Worm (Caenorhabditis elegans) whole organism, L2 larva: ENCODE measurements around the gene cyp-33C4.

Experiments
- C34F6.9 ChIP-seq: fragments of 150-350 bp; optimal IDR thresholded peaks from 2 replicates; lab custom pipeline; 2014; ENCODE audit warnings: missing biosample characterization, missing genetic modification characterization
- F13H6.1 ChIP-seq: sonication (generic microtip); optimal IDR thresholded peaks from 2 replicates; lab custom pipeline; 2016; ENCODE audit warnings: missing genetic modification characterization, missing compliant biosample characterization
- ZK546.5 ChIP-seq: sonication (generic microtip); optimal IDR thresholded peaks from 2 replicates; lab custom pipeline; 2017; ENCODE audit warnings: missing biosample characterization, missing genetic modification characterization
- alr-1 ChIP-seq: fragments of 150-350 bp; optimal IDR thresholded peaks from 2 replicates; lab custom pipeline; 2014; ENCODE audit warnings: missing biosample characterization, missing genetic modification characterization
- aly-2 ChIP-seq: fragments of 150-350 bp; optimal IDR thresholded peaks from 2 replicates; lab custom pipeline; 2014; ENCODE audit warnings: missing biosample characterization, missing genetic modification characterization
- blmp-1 ChIP-seq: sonication (generic microtip); optimal IDR thresholded peaks from 2 replicates; lab custom pipeline; 2017; ENCODE audit warnings: missing genetic modification characterization, mild to moderate bottlenecking, missing compliant biosample characterization, antibody characterized with exemption, moderate library complexity; ENCODE audit not compliant: insufficient read depth
- ceh-16 ChIP-seq: fragments of 150-350 bp; optimal IDR thresholded peaks from 2 replicates; lab custom pipeline; 2014; ENCODE audit warnings: missing biosample characterization, missing genetic modification characterization
- crh-2 ChIP-seq: sonication (generic microtip); optimal IDR thresholded peaks from 2 replicates; lab custom pipeline; 2017; ENCODE audit warnings: missing biosample characterization, missing genetic modification characterization
- egl-27 ChIP-seq: sonication (generic microtip); optimal IDR thresholded peaks from 3 replicates; lab custom pipeline; 2017; ENCODE audit warnings: missing biosample characterization, missing genetic modification reagents, missing genetic modification characterization
- elt-3 ChIP-seq: sonication (generic microtip); optimal IDR thresholded peaks from 2 replicates; lab custom pipeline; 2017; ENCODE audit warnings: missing biosample characterization, missing genetic modification characterization
- fos-1 ChIP-seq: fragments of 150-350 bp; optimal IDR thresholded peaks from 2 replicates; lab custom pipeline; 2014; ENCODE audit warnings: missing biosample characterization, missing genetic modification characterization
- gmeb-1 ChIP-seq: fragments of 150-350 bp; optimal IDR thresholded peaks from 2 replicates; lab custom pipeline; 2014; ENCODE audit warnings: missing biosample characterization, missing genetic modification characterization
- lin-11 ChIP-seq: fragments of 150-350 bp; sonication (generic microtip); optimal IDR thresholded peaks from 2 replicates; lab custom pipeline; 2014; ENCODE audit warnings: missing biosample characterization, missing genetic modification characterization, inconsistent platforms, mixed read lengths
- lin-13 ChIP-seq: fragments of 150-350 bp; optimal IDR thresholded peaks from 2 replicates; lab custom pipeline; 2014; ENCODE audit warnings: missing biosample characterization, missing genetic modification reagents, missing genetic modification characterization
- lin-39 ChIP-seq: fragments of 150-350 bp; optimal IDR thresholded peaks from 2 replicates; lab custom pipeline; 2014; ENCODE audit warnings: missing biosample characterization, missing genetic modification reagents, missing genetic modification characterization
- lsy-2 ChIP-seq, 2 experiments: fragments of 150-350 bp in 1 of 2; sonication (generic microtip) in 1 of 2; optimal IDR thresholded peaks; 2 replicates each; lab custom pipeline; 2014 to 2017; ENCODE audit warnings: missing biosample characterization in 2 of 2, missing genetic modification characterization in 2 of 2
- mab-5 ChIP-seq: fragments of 150-350 bp; optimal IDR thresholded peaks from 2 replicates; lab custom pipeline; 2014; ENCODE audit warnings: missing biosample characterization, missing genetic modification characterization
- nhr-10 ChIP-seq: sonication (generic microtip); optimal IDR thresholded peaks from 2 replicates; lab custom pipeline; 2017; ENCODE audit warnings: missing biosample characterization, missing genetic modification characterization
- nhr-12 ChIP-seq: fragments of 150-350 bp; optimal IDR thresholded peaks from 2 replicates; lab custom pipeline; 2014; ENCODE audit warnings: missing biosample characterization, missing genetic modification characterization
- nhr-129 ChIP-seq: fragments of 150-350 bp; optimal IDR thresholded peaks from 2 replicates; lab custom pipeline; 2014; ENCODE audit warnings: missing biosample characterization, missing genetic modification characterization
- nhr-21 ChIP-seq: fragments of 150-350 bp; optimal IDR thresholded peaks from 2 replicates; lab custom pipeline; 2014; ENCODE audit warnings: missing biosample characterization, missing genetic modification characterization
- nhr-23 ChIP-seq: fragments of 150-350 bp; optimal IDR thresholded peaks from 2 replicates; lab custom pipeline; 2014; ENCODE audit warnings: missing biosample characterization, missing genetic modification reagents, missing genetic modification characterization
- nhr-237 ChIP-seq: fragments of 150-350 bp; optimal IDR thresholded peaks from 2 replicates; lab custom pipeline; 2014; ENCODE audit warnings: missing biosample characterization, missing genetic modification characterization
- nhr-6 ChIP-seq: fragments of 150-350 bp; optimal IDR thresholded peaks from 2 replicates; lab custom pipeline; 2014; ENCODE audit warnings: missing biosample characterization, missing genetic modification characterization
- nhr-77 ChIP-seq: fragments of 150-350 bp; optimal IDR thresholded peaks from 2 replicates; lab custom pipeline; 2014; ENCODE audit warnings: missing biosample characterization, missing genetic modification characterization
- skn-1 ChIP-seq: sonication (generic microtip); optimal IDR thresholded peaks from 2 replicates; lab custom pipeline; 2017; ENCODE audit warnings: missing biosample characterization, missing genetic modification characterization
- sma-9 ChIP-seq, 2 experiments: fragments of 150-350 bp in 1 of 2; sonication (generic microtip) in 1 of 2; optimal IDR thresholded peaks; 2 replicates each; lab custom pipeline; 2014 to 2016; ENCODE audit warnings: missing genetic modification characterization in 2 of 2, mild to moderate bottlenecking in 1 of 2, missing biosample characterization in 1 of 2, missing compliant biosample characterization in 1 of 2, missing genetic modification reagents in 1 of 2, moderate library complexity in 1 of 2
- snpc-4 ChIP-seq: fragments of 150-350 bp; optimal IDR thresholded peaks from 2 replicates; lab custom pipeline; 2014; ENCODE audit warnings: missing biosample characterization, missing genetic modification characterization
- unc-39 ChIP-seq: fragments of 150-350 bp; optimal IDR thresholded peaks from 2 replicates; lab custom pipeline; 2014; ENCODE audit warnings: missing biosample characterization, missing genetic modification characterization
- unc-62 ChIP-seq: fragments of 150-350 bp; optimal IDR thresholded peaks from 2 replicates; lab custom pipeline; 2014; ENCODE audit warnings: missing biosample characterization, missing genetic modification reagents, missing genetic modification characterization
- ztf-1 ChIP-seq: fragments of 200-800 bp; sonication (Bioruptor generic); conservative IDR thresholded peaks from 2 replicates; pipeline ENCODE4 v1.3.6; 2022; ENCODE audit warnings: missing genetic modification characterization, missing compliant biosample characterization
- ztf-4 ChIP-seq: fragments of 150-350 bp; optimal IDR thresholded peaks from 2 replicates; lab custom pipeline; 2014; ENCODE audit warnings: missing biosample characterization, missing genetic modification characterization

Gene cyp-33C4

DNA sequence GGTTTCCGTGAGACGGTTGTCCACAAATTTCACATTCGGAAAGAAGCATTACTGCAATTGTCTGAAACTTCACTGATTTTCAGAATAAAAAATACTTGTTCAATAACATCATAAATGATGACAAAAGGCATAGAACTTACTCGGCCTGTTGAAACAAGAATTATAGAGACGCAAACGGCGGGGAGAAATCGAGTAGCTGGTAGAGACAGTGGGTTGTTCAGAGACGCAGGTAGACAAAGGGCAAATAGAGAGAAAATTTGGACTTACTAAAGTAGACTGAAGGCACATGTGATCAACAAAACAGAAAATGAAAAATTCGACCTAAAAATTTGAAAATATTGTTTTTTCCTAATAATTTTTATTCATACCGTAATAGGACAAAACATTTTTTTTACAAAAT, 23.8 kb downstream of the cyp-33C4 start, which contains the start of gene nhr-182:
Gene nhr-182, minus strand, starts transcription at position 178 of the 400 bp plus-strand sequence.
- TF ChIP-seq F13H6.1, result peak; percentile 6
- peak in 1 of 2 experiments; percentile 28 for TF ChIP-seq lsy-2 (tag; optimal IDR thresholded peaks at IDR 0.05; lab: Kevin White, UChicago)
- no peak for TF ChIP-seq nhr-77 (tag; lab: Kevin White, UChicago)
- no peak for TF ChIP-seq ztf-1
- peak; percentile 49 for TF ChIP-seq crh-2 (tag; lab: Kevin White, UChicago)
- no peak for TF ChIP-seq snpc-4
- peak; percentile 18 for TF ChIP-seq fos-1 (tag; lab: Kevin White, UChicago)
- peak; percentile 19 for TF ChIP-seq sma-9 (GFP tag; optimal IDR thresholded peaks at IDR 0.05; lab: Kevin White, UChicago)
- TF ChIP-seq sma-9 (tag; optimal IDR thresholded peaks at IDR 0.05; lab: Kevin White, UChicago), result no peak
- TF ChIP-seq nhr-129, result peak; percentile 28
- no peak for TF ChIP-seq alr-1 (tag; lab: Kevin White, UChicago)
- TF ChIP-seq skn-1 (tag; lab: Kevin White, UChicago), result peak; percentile 86
- peak; percentile 27 for TF ChIP-seq C34F6.9 (tag; lab: Kevin White, UChicago)

DNA sequence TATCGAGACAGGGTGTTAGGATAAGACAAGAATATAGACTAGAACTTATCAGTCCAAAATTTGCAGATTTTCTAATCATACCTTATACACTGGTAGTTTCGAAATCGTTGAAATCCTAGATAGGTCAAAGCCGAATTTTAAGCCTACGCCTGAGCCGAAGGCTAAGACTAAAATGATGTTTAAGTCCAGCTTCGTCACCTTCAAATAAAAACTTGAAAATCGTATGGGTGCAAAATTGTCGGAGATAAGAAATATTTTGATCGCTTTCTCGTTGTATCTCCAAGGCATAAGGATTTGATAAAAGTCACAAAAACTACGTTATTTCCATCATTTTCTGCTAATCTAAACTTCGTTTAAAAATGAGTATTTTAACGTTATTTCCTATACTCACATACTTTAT, 24.7 kb downstream of the cyp-33C4 start, which contains the start of gene F41B5.12:
Gene F41B5.12, plus strand, starts transcription at position 301 of the 400 bp plus-strand sequence.
- no peak for TF ChIP-seq fos-1 (tag; lab: Kevin White, UChicago)
- no peak for TF ChIP-seq nhr-129
- no peak for TF ChIP-seq blmp-1 (tag; lab: Kevin White, UChicago)
- no peak for TF ChIP-seq ceh-16
- no peak for TF ChIP-seq sma-9 (GFP tag; optimal IDR thresholded peaks at IDR 0.05; lab: Kevin White, UChicago)
- no peak for TF ChIP-seq sma-9 (tag; optimal IDR thresholded peaks at IDR 0.05; lab: Kevin White, UChicago)
- TF ChIP-seq nhr-23, result no peak
- TF ChIP-seq, all 48 proteins: peak for 0

ce11 chrV:2264455-2264854, 28.5 kb downstream of the cyp-33C4 start, which contains the start of gene nhr-183:
Gene nhr-183, minus strand, starts transcription at chrV:2264634.
- TF ChIP-seq nhr-237 (tag; lab: Kevin White, UChicago) (no peak), aly-2 (tag; lab: Kevin White, UChicago) (no peak), unc-39 (no peak), lin-13 (GFP tag; lab: Kevin White, UChicago) (no peak), unc-62 (no peak), nhr-21 (no peak), ztf-4 (tag; lab: Kevin White, UChicago) (no peak)

- TF ChIP-seq unc-62 (no peak), C34F6.9 (tag; lab: Kevin White, UChicago) (no peak), gmeb-1 (no peak), nhr-12 (no peak), sma-9 (GFP tag; optimal IDR thresholded peaks at IDR 0.05; lab: Kevin White, UChicago) (no peak), sma-9 (tag; optimal IDR thresholded peaks at IDR 0.05; lab: Kevin White, UChicago) (no peak), elt-3 (tag; lab: Kevin White, UChicago) (no peak), ZK546.5 (tag; lab: Kevin White, UChicago) (no peak), egl-27 (tag; lab: Kevin White, UChicago) (no peak), aly-2 (tag; lab: Kevin White, UChicago) (no peak), nhr-10 (tag; lab: Kevin White, UChicago) (no peak), F13H6.1 (no peak), lin-39 (tag; lab: Kevin White, UChicago) (no peak), ztf-4 (tag; lab: Kevin White, UChicago) (no peak), nhr-237 (tag; lab: Kevin White, UChicago) (no peak), nhr-21 (no peak), lsy-2 (tag; optimal IDR thresholded peaks at IDR 0.05; lab: Kevin White, UChicago) (no peak), ceh-16 (no peak)
- TF ChIP-seq, all 48 proteins: peak for 0
Observed at ce11 chrV:2264925-2265324, 29.0 kb downstream of the cyp-33C4 start.

DNA sequence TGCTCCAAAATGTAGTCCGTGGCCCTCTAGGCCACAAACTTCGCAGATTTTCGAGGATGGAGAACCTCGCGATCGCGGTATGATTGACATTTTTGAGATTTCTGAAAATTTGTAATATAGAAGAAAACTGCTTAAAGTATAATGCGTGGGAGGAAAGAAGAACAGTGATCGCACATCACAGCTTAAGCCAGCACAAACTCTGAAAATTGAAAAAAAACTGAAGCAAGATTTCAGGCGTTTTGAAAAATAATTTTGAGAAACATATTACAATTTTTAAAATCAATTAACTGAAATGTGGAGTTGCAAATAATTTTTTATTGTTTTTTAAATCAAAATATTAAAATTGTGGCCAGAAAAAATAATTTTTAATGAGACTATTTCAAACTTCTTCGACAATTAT, 31.0 kb downstream of the cyp-33C4 start, which contains the start of gene nhr-275:
Gene nhr-275, minus strand, starts transcription at position 101 of the 400 bp plus-strand sequence.
- TF ChIP-seq nhr-21 (no peak), gmeb-1 (no peak), C34F6.9 (tag; lab: Kevin White, UChicago) (no peak), nhr-12 (no peak), alr-1 (tag; lab: Kevin White, UChicago) (no peak), sma-9 (GFP tag; optimal IDR thresholded peaks at IDR 0.05; lab: Kevin White, UChicago) (no peak), sma-9 (tag; optimal IDR thresholded peaks at IDR 0.05; lab: Kevin White, UChicago) (no peak), lin-13 (GFP tag; lab: Kevin White, UChicago) (no peak), mab-5 (tag; lab: Kevin White, UChicago) (no peak), lin-39 (tag; lab: Kevin White, UChicago) (no peak), unc-39 (no peak), nhr-6 (tag; lab: Kevin White, UChicago) (no peak), nhr-23 (no peak), lin-11 (tag; lab: Kevin White, UChicago) (no peak), unc-62 (no peak), nhr-77 (tag; lab: Kevin White, UChicago) (no peak), ztf-4 (tag; lab: Kevin White, UChicago) (no peak)
- TF ChIP-seq, all 48 proteins: peak for 0
